Fruit fly (Drosophila melanogaster): Measurements from ENCODE around the gene CG5111.

CG5111 gene

dm6 chr3R:25472635-25473552 lies 33.2 kb upstream of the CG5111 start, which contains the start of the genes Fur1 and Vps33B (continued):
- peak; percentile 98 for TF ChIP-seq pnt (GFP tag; optimal IDR thresholded peaks at IDR 0.05)
- TF ChIP-seq Mrtf (GFP tag; IDR thresholded peaks at IDR 0.05): peak; percentile 88
- TF ChIP-seq CG8388 (GFP tag; optimal IDR thresholded peaks at IDR 0.05): peak; percentile 96
- TF ChIP-seq CG6654 (GFP tag; optimal IDR thresholded peaks at IDR 0.05): peak; percentile 85
- peak; percentile 18 for TF ChIP-seq pros (GFP tag; optimal IDR thresholded peaks at IDR 0.05)
- peak; percentile 95 for TF ChIP-seq luna (GFP tag; optimal IDR thresholded peaks at IDR 0.05)
- TF ChIP-seq Sry-δ (GFP tag; optimal IDR thresholded peaks at IDR 0.05): peak; percentile 93
- peak; percentile 96 for TF ChIP-seq NfI (GFP tag; optimal IDR thresholded peaks at IDR 0.05)
- peak; percentile 95 for TF ChIP-seq caup (GFP tag; optimal IDR thresholded peaks at IDR 0.05; ENCODE audit: severe bottlenecking)
- no peak for TF ChIP-seq prd (optimal IDR thresholded peaks at IDR 0.05)
- peak; percentile 97 for TF ChIP-seq prd (GFP tag; IDR thresholded peaks at IDR 0.05)
- peak; percentile 73 for TF ChIP-seq CG34224 (GFP tag; IDR thresholded peaks at IDR 0.05; ENCODE audit: partially characterized antibody)
- peak; percentile 89 for TF ChIP-seq CG18011 (GFP tag; optimal IDR thresholded peaks at IDR 0.05)
- TF ChIP-seq dm (GFP tag; optimal IDR thresholded peaks at IDR 0.05): peak; percentile 96
- TF ChIP-seq CG10366 (GFP tag; IDR thresholded peaks at IDR 0.05): peak; percentile 93
- TF ChIP-seq CG7357 (GFP tag; IDR thresholded peaks at IDR 0.05): peak; percentile 85
- peak; percentile 93 for TF ChIP-seq nerfin-1 (tag; optimal IDR thresholded peaks at IDR 0.05)
- TF ChIP-seq CG11093 (GFP tag; IDR thresholded peaks at IDR 0.05): peak; percentile 92
- TF ChIP-seq CG6254 (GFP tag; optimal IDR thresholded peaks at IDR 0.05): peak; percentile 93
- peak; percentile 94 for TF ChIP-seq CG14014 (GFP tag; IDR thresholded peaks at IDR 0.05)
- peak; percentile 68 for TF ChIP-seq Sry-β (GFP tag; optimal IDR thresholded peaks at IDR 0.05)
- peak; percentile 92 for TF ChIP-seq CG6272 (GFP tag; IDR thresholded peaks at IDR 0.05)
- peak; percentile 98 for TF ChIP-seq bab2 (GFP tag; optimal IDR thresholded peaks at IDR 0.05)
- no peak for TF ChIP-seq hth (optimal IDR thresholded peaks at IDR 0.05)
- no peak for TF ChIP-seq br (optimal IDR thresholded peaks at IDR 0.05)
- peak; percentile 94 for TF ChIP-seq gsb-n (tag; optimal IDR thresholded peaks at IDR 0.05)
- peak; percentile 96 for TF ChIP-seq Fer1 (GFP tag; optimal IDR thresholded peaks at IDR 0.05)
- peak; percentile 82 for TF ChIP-seq wek (GFP tag; optimal IDR thresholded peaks at IDR 0.05)
- TF ChIP-seq CG2678 (tag; optimal IDR thresholded peaks at IDR 0.05): peak; percentile 97
- peak; percentile 92 for TF ChIP-seq CG16779 (GFP tag; IDR thresholded peaks at IDR 0.05)
- TF ChIP-seq mirr (GFP tag; optimal IDR thresholded peaks at IDR 0.05): peak; percentile 94
- peak; percentile 98 for TF ChIP-seq CG10654 (GFP tag; optimal IDR thresholded peaks at IDR 0.05)
- TF ChIP-seq org-1 (GFP tag; optimal IDR thresholded peaks at IDR 0.05): peak; percentile 95
- peak; percentile 95 for TF ChIP-seq Drgx (GFP tag; IDR thresholded peaks at IDR 0.05)
- peak; percentile 96 for TF ChIP-seq PHDP (tag; optimal IDR thresholded peaks at IDR 0.05)
- TF ChIP-seq CG13775 (GFP tag; optimal IDR thresholded peaks at IDR 0.05): peak; percentile 99
- TF ChIP-seq dpn (GFP tag; optimal IDR thresholded peaks at IDR 0.05): peak; percentile 98 to 99
- TF ChIP-seq CG31388 (GFP tag; optimal IDR thresholded peaks at IDR 0.05): peak; percentile 96
- TF ChIP-seq H2.0 (GFP tag; IDR thresholded peaks at IDR 0.05): peak; percentile 94
- TF ChIP-seq CG4360 (GFP tag; IDR thresholded peaks at IDR 0.05): no peak; the same call in 1 of the 2 replicates
- TF ChIP-seq Blimp-1 (GFP tag; optimal IDR thresholded peaks at IDR 0.05): peak; percentile 93
- peak; percentile 94 for TF ChIP-seq so (GFP tag; IDR thresholded peaks at IDR 0.05)
- peak; percentile 80; the same call in 1 of the 2 replicates for TF ChIP-seq ham (GFP tag; IDR thresholded peaks at IDR 0.05)
- TF ChIP-seq abd-A (tag; optimal IDR thresholded peaks at IDR 0.05): peak; percentile 91
- TF ChIP-seq yki (optimal IDR thresholded peaks at IDR 0.05): peak; percentile 33
- peak; percentile 97 for TF ChIP-seq CG30431 (GFP tag; optimal IDR thresholded peaks at IDR 0.05)
- peak; percentile 98 for TF ChIP-seq CG8089 (GFP tag; optimal IDR thresholded peaks at IDR 0.05)
- peak; percentile 93 for TF ChIP-seq sqz (GFP tag; optimal IDR thresholded peaks at IDR 0.05)
- TF ChIP-seq CG6791 (GFP tag; IDR thresholded peaks at IDR 0.05; ENCODE audit: partially characterized antibody): peak; percentile 79; the same call in 2 of the 3 replicates

Data from whole organism, embryonic.